Fruit fly (Drosophila melanogaster): ENCODE data around the gene Rbp1.

dm6 chr3R:10760966-10761855 is 23.0 kb upstream of the Rbp1 start, which contains the start of the genes MED7 and Cap-H2:
- TF ChIP-seq Deaf1 (tag; optimal IDR thresholded peaks at IDR 0.05), result no peak
- peak; percentile 78 for TF ChIP-seq CG13123 (GFP tag; optimal IDR thresholded peaks at IDR 0.05)
- peak; percentile 72 for TF ChIP-seq CG12744 (GFP tag; optimal IDR thresholded peaks at IDR 0.05)
- TF ChIP-seq h (optimal IDR thresholded peaks at IDR 0.05), result no peak
- peak; percentile 38 for TF ChIP-seq Six4 (GFP tag; optimal IDR thresholded peaks at IDR 0.05)
- TF ChIP-seq CG7928 (GFP tag; optimal IDR thresholded peaks at IDR 0.05), result peak; percentile 18
- peak; percentile 74 for TF ChIP-seq CG30020 (tag; optimal IDR thresholded peaks at IDR 0.05)
- no peak; the same call in 1 of the 2 replicates for TF ChIP-seq aop (GFP tag; IDR thresholded peaks at IDR 0.05)
- TF ChIP-seq bigmax (GFP tag; optimal IDR thresholded peaks at IDR 0.05), result no peak
- TF ChIP-seq Hmr (GFP tag; optimal IDR thresholded peaks at IDR 0.05), result no peak
- no peak for TF ChIP-seq pros (GFP tag; optimal IDR thresholded peaks at IDR 0.05)
- peak; percentile 80 for TF ChIP-seq dmrt11E (tag; optimal IDR thresholded peaks at IDR 0.05)
- peak; percentile 56 for TF ChIP-seq Atf3 (GFP tag; optimal IDR thresholded peaks at IDR 0.05)
- peak; percentile 84 for TF ChIP-seq Abd-B (GFP tag; optimal IDR thresholded peaks at IDR 0.05)
